Worm (Caenorhabditis elegans): ENCODE measurements around the gene F47E1.4.

Gene F47E1.4

DNA sequence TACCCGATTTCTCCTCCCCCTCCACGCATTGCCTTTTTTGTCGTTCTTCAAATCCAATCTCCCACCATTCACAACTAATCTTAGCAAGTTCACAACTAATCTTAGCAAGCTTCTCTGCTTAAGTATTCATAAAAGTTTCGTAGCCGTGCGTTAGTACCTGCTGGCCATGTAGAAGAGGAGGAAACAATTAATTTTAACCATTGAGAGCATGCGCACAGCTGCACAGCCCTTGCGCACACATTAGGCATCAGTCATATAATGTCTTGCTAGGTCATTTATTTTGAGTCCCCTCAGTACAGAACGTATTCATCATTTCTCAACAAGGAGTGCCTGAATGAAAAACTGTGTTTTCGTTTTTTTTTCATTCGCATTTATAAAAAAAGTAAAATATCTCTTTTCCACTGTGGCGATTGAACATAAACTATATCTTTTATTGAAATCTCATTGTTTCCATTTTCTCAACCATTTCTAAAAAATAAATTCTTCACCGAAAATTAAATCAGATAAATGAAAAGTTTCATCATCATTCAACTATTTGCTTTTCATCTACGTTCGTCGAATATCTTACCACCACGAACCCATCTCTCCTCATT lies 4.7 kb downstream of the F47E1.4 start:
- TF ChIP-seq ama-1 (optimal IDR thresholded peaks at IDR 0.05) (no peak), sox-4 (tag; optimal IDR thresholded peaks at IDR 0.05) (no peak), elt-4 (tag; optimal IDR thresholded peaks at IDR 0.05) (no peak), F13H6.1 (tag; optimal IDR thresholded peaks at IDR 0.05) (no peak), Y22D7AL.16 (tag; optimal IDR thresholded peaks at IDR 0.05) (no peak), hlh-8 (tag; optimal IDR thresholded peaks at IDR 0.05) (no peak), gmeb-2 (tag; optimal IDR thresholded peaks at IDR 0.05) (no peak), ceh-30 (tag; optimal IDR thresholded peaks at IDR 0.05) (no peak), unc-55 (GFP tag; optimal IDR thresholded peaks at IDR 0.05) (no peak)

DNA sequence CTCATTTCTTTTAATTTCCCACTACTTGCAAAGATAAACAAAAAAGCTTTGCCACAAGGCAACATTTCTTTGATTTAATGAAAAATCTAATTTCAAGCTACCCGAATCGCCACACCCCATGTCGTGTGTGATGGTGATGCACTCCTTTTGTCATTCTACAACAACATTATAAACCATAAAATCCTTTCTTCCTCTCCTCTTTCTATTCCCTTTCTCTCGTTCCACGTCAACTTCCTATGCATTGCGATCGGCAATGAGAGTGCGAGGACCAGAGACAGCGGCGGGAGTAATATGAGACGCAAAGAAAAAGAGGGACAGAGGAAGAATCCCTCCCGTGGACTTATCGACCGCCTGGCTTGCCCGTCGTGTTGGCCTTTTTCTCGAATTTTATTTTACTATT lies 5.5 kb downstream of the F47E1.4 start:
- TF ChIP-seq ama-1 (optimal IDR thresholded peaks at IDR 0.05) (no peak), unc-86 (tag; optimal IDR thresholded peaks at IDR 0.05) (no peak), tbx-7 (tag; optimal IDR thresholded peaks at IDR 0.05) (no peak), ceh-31 (tag; optimal IDR thresholded peaks at IDR 0.05) (peak; percentile 63), dve-1 (tag; optimal IDR thresholded peaks at IDR 0.05) (peak; percentile 0), fax-1 (tag; optimal IDR thresholded peaks at IDR 0.05) (no peak), npax-4 (tag; optimal IDR thresholded peaks at IDR 0.05) (no peak), nhr-11 (tag; optimal IDR thresholded peaks at IDR 0.05) (no peak), unc-55 (GFP tag; optimal IDR thresholded peaks at IDR 0.05) (peak; percentile 60), tbx-2 (tag; optimal IDR thresholded peaks at IDR 0.05) (peak; percentile 42), ceh-2 (tag; optimal IDR thresholded peaks at IDR 0.05) (peak; percentile 11), pros-1 (tag; optimal IDR thresholded peaks at IDR 0.05) (peak; percentile 63), ceh-18 (tag; optimal IDR thresholded peaks at IDR 0.05) (peak; percentile 38), ceh-34 (tag; optimal IDR thresholded peaks at IDR 0.05) (peak; percentile 73), odd-2 (tag; optimal IDR thresholded peaks at IDR 0.05) (no peak), rnt-1 (tag; optimal IDR thresholded peaks at IDR 0.05) (peak; percentile 17), nfya-1 (tag; optimal IDR thresholded peaks at IDR 0.05) (peak; percentile 53), unc-42 (tag; optimal IDR thresholded peaks at IDR 0.05) (peak; percentile 82), ceh-48 (tag; optimal IDR thresholded peaks at IDR 0.05) (peak; percentile 24), ceh-22 (tag; optimal IDR thresholded peaks at IDR 0.05) (no peak), sdc-2 (tag; optimal IDR thresholded peaks at IDR 0.05) (peak; percentile 36)

DNA sequence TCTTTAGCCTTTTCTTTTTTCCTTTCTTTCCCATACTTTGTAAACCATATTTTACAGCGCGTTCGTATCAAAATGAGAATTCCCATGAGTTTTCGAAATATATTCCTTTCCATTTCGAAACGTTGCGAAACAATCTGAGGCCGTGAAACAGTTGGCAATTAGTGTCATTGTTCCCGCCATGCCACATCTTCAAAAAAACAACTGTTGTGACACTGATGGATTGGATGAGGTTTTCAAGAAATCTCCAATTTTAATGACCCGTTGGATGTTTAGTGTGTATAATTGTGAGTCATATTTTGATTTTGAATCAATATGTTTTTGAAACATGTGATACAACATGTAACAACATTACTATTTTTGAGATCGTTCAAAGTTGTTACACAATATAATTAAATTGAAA lies 6.4 kb downstream of the F47E1.4 start:
- TF ChIP-seq ceh-31 (tag; optimal IDR thresholded peaks at IDR 0.05), result no peak

DNA sequence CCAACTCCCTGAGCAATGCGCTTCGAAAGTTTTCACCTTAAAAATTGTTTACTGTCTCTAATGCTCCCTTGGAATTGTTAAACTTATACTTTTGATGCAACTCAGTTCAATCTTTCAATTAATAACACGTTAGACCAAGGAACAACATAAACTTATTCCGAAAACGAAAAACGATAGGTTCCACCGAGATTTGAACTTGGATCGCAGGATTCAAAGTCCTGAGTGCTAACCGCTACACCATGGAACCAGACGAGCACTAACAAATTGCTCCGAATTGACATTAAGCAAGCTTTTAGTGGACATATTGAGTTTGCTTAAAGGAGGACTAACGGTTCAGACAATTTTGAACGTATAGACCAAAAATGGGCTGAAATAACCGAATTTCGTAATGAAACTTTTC lies 11.9 kb downstream of the F47E1.4 start:
- no peak for TF ChIP-seq ceh-24 (tag; optimal IDR thresholded peaks at IDR 0.05)

DNA sequence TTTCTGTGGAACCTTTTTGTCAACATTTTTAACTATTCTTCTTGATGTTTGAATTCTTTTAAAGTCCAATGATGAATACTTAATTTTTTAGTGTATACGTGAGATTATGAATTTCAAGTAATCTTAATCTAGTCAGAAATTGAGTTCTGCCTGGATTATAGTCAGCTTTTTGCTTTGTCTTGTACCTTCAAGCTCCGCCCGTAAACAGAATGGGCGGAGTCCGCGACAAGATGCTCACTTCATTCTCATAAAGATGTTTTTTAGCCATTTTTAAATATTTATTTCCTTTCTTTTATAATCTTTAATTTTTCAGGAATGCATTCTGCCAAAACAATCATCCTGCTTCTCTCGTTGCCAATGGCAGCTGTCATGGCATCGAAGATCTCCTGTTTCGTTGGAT lies 14.3 kb downstream of the F47E1.4 start, which contains the start of gene F47E1.1:
F47E1.1 (plus strand) TSS at position 301 of the 400 bp plus-strand sequence.
- TF ChIP-seq elt-4 (tag; optimal IDR thresholded peaks at IDR 0.05) (no peak), ceh-45 (GFP tag; IDR thresholded peaks at IDR 0.05) (no peak), syd-9 (tag; optimal IDR thresholded peaks at IDR 0.05) (no peak), dmd-4 (tag; optimal IDR thresholded peaks at IDR 0.05; ENCODE audit: borderline replicate concordance) (no peak), pros-1 (tag; optimal IDR thresholded peaks at IDR 0.05) (no peak), fax-1 (tag; optimal IDR thresholded peaks at IDR 0.05) (no peak), odd-2 (tag; optimal IDR thresholded peaks at IDR 0.05) (no peak), ets-4 (tag; optimal IDR thresholded peaks at IDR 0.05) (no peak), Y22D7AL.16 (tag; optimal IDR thresholded peaks at IDR 0.05) (no peak), fkh-6 (tag; optimal IDR thresholded peaks at IDR 0.05) (no peak), ceh-6 (GFP tag; optimal IDR thresholded peaks at IDR 0.05) (no peak), unc-42 (tag; optimal IDR thresholded peaks at IDR 0.05) (no peak), ceh-31 (tag; optimal IDR thresholded peaks at IDR 0.05) (no peak), hlh-30 (tag; optimal IDR thresholded peaks at IDR 0.05; ENCODE audit: insufficient read depth) (no peak), nfya-1 (tag; optimal IDR thresholded peaks at IDR 0.05) (no peak), sdc-2 (tag; optimal IDR thresholded peaks at IDR 0.05) (no peak)

Measured in whole organism, late embryonic.